Worm (Caenorhabditis elegans) whole organism, midembryonic: ENCODE data around the gene nhr-104.

Source experiments
- T22C8.4 ChIP-seq: fragments of 200-800 bp; sonication (Bioruptor generic); IDR thresholded peaks from 2 replicates; pipeline ENCODE4 v1.3.6; 2022; ENCODE audit warnings: missing genetic modification characterization, missing compliant biosample characterization
- flt-1 ChIP-seq: fragments of 200-800 bp; sonication (Bioruptor generic); IDR thresholded peaks from 2 replicates; pipeline ENCODE4 v1.3.6; 2022; ENCODE audit warnings: missing genetic modification characterization, missing compliant biosample characterization
- klf-2 ChIP-seq: fragments of 200-800 bp; sonication (Bioruptor generic); conservative IDR thresholded peaks from 2 replicates; pipeline ENCODE4 v1.3.6; 2022; ENCODE audit warnings: missing genetic modification reagents, missing genetic modification characterization, missing compliant biosample characterization
- med-1 ChIP-seq: sonication (generic microtip); optimal IDR thresholded peaks from 2 replicates; lab custom pipeline; 2017; ENCODE audit warnings: missing genetic modification characterization, mild to moderate bottlenecking, missing compliant biosample characterization, antibody characterized with exemption, missing genetic modification reagents; ENCODE audit not compliant: insufficient read depth
- ref-1 ChIP-seq: fragments of 200-800 bp; sonication (Bioruptor generic); conservative IDR thresholded peaks from 2 replicates; pipeline ENCODE4 v1.3.6; 2022; ENCODE audit warnings: missing genetic modification reagents, missing genetic modification characterization, missing compliant biosample characterization
- tab-1 ChIP-seq: fragments of 200-800 bp; sonication (Bioruptor generic); IDR thresholded peaks from 2 replicates; pipeline ENCODE4 v1.3.6; 2022; ENCODE audit warnings: missing genetic modification characterization, missing compliant biosample characterization
- ztf-23 ChIP-seq: fragments of 200-800 bp; sonication (Bioruptor generic); IDR thresholded peaks from 2 replicates; pipeline ENCODE4 v1.3.6; 2022; ENCODE audit warnings: missing genetic modification reagents, missing genetic modification characterization, missing compliant biosample characterization
- ztf-29 ChIP-seq: fragments of 200-800 bp; sonication (Bioruptor generic); IDR thresholded peaks from 2 replicates; pipeline ENCODE4 v1.3.6; 2022; ENCODE audit warnings: missing genetic modification reagents, missing genetic modification characterization, missing compliant biosample characterization

DNA sequence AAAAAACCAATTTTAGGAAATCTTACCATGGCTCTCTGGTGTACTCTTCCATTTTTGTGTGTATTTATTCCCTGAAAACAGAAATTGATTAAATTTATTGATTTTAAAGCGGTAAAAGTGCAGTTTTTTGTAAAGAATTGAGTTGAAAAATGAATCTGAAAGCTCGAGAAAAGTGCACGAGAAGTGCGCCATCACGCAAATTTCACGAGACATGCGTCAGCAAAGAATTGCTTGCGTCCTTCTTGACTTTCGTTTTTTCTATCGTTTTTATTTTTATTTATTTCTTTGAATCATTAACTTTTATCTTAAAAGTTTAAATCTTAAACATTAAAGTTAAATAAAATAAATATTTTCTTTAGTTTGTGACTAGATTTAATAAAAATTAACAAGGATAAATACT, 43.1 kb downstream of the nhr-104 start, which contains the start of gene timm-17B.1:
- TF ChIP-seq ref-1 (GFP tag; lab: Robert Waterston, UW), result no peak
- TF ChIP-seq ztf-23, result no peak
- no peak for TF ChIP-seq T22C8.4 (GFP tag; lab: Robert Waterston, UW)
- TF ChIP-seq med-1, result no peak
- TF ChIP-seq flt-1 (GFP tag; lab: Robert Waterston, UW), result no peak
- no peak for TF ChIP-seq ztf-29 (GFP tag; lab: Robert Waterston, UW)
- no peak for TF ChIP-seq tab-1
- no peak for TF ChIP-seq klf-2 (GFP tag; lab: Robert Waterston, UW)
